Fruit fly (Drosophila melanogaster) whole organism, prepupa: ENCODE data around the gene CG44158.

ENCODE experiments used
- Blimp-1 ChIP-seq: fragments of 200-800 bp; sonication (Bioruptor generic); optimal IDR thresholded peaks from 3 replicates; lab custom pipeline; 2017; ENCODE audit warnings: missing biosample characterization, missing genetic modification characterization, mild to moderate bottlenecking, moderate library complexity, missing genetic modification reagents
- CG10631 ChIP-seq: fragments of 200-800 bp; sonication (Bioruptor generic); optimal IDR thresholded peaks from 2 replicates; lab custom pipeline; 2016; ENCODE audit warnings: missing biosample characterization, missing genetic modification characterization
- CG10669 ChIP-seq: fragments of 200-800 bp; sonication (Bioruptor generic); optimal IDR thresholded peaks from 3 replicates; lab custom pipeline; 2018; ENCODE audit warnings: missing biosample characterization, mild to moderate bottlenecking, missing genetic modification characterization, moderate library complexity
- CG11294 ChIP-seq: fragments of 200-800 bp; sonication (Bioruptor generic); IDR thresholded peaks from 2 replicates; pipeline ENCODE4 v1.3.6; 2022; ENCODE audit warnings: missing biosample characterization, missing genetic modification characterization
- CG11762 ChIP-seq: fragments of 200-800 bp; sonication (Bioruptor generic); optimal IDR thresholded peaks from 3 replicates; lab custom pipeline; 2016; ENCODE audit warnings: missing biosample characterization, missing genetic modification characterization; ENCODE audit not compliant: insufficient read depth
- CG11902 ChIP-seq: fragments of 200-800 bp; sonication (Bioruptor generic); optimal IDR thresholded peaks from 3 replicates; lab custom pipeline; 2016; ENCODE audit warnings: missing biosample characterization, missing genetic modification characterization
- CG15336 ChIP-seq: fragments of 200-800 bp; sonication (Bioruptor generic); IDR thresholded peaks from 2 replicates; pipeline ENCODE4 v1.3.6; 2022; ENCODE audit warnings: missing biosample characterization, missing genetic modification characterization
- CG1621 ChIP-seq: fragments of 200-800 bp; sonication (Bioruptor generic); optimal IDR thresholded peaks from 3 replicates; lab custom pipeline; 2018; ENCODE audit warnings: missing biosample characterization, mild to moderate bottlenecking, missing genetic modification characterization
- CG31627 ChIP-seq: fragments of 200-800 bp; sonication (Bioruptor generic); optimal IDR thresholded peaks from 3 replicates; lab custom pipeline; 2016; ENCODE audit warnings: missing biosample characterization, missing genetic modification characterization
- CG32006 ChIP-seq: fragments of 200-800 bp; sonication (Bioruptor generic); optimal IDR thresholded peaks from 3 replicates; lab custom pipeline; 2017; ENCODE audit warnings: missing biosample characterization, mild to moderate bottlenecking, missing genetic modification characterization
- CG34406 ChIP-seq: fragments of 200-800 bp; sonication (Bioruptor generic); optimal IDR thresholded peaks from 3 replicates; lab custom pipeline; 2016; ENCODE audit warnings: missing biosample characterization, missing genetic modification characterization
- CG3919 ChIP-seq: fragments of 200-800 bp; sonication (Bioruptor generic); optimal IDR thresholded peaks from 3 replicates; lab custom pipeline; 2016; ENCODE audit warnings: missing biosample characterization, missing genetic modification characterization
- CG6163 ChIP-seq: fragments of 200-800 bp; sonication (Bioruptor generic); IDR thresholded peaks from 3 replicates; pipeline ENCODE4 v1.3.6; 2022; ENCODE audit warnings: missing biosample characterization, missing genetic modification characterization
- CG6276 ChIP-seq: fragments of 200-800 bp; sonication (Bioruptor generic); optimal IDR thresholded peaks from 2 replicates; lab custom pipeline; 2017; ENCODE audit warnings: missing biosample characterization, mild to moderate bottlenecking, missing genetic modification characterization
- CG6808 ChIP-seq: fragments of 200-800 bp; sonication (Bioruptor generic); optimal IDR thresholded peaks from 3 replicates; lab custom pipeline; 2017; ENCODE audit warnings: missing biosample characterization, missing genetic modification characterization, mild to moderate bottlenecking, moderate library complexity, missing genetic modification reagents
- CG6854 ChIP-seq: fragments of 200-800 bp; sonication (Bioruptor generic); optimal IDR thresholded peaks from 2 replicates; lab custom pipeline; 2017; ENCODE audit warnings: missing biosample characterization, mild to moderate bottlenecking, missing genetic modification characterization
- CG7368 ChIP-seq: fragments of 200-800 bp; sonication (Bioruptor generic); optimal IDR thresholded peaks from 3 replicates; lab custom pipeline; 2016; ENCODE audit warnings: missing biosample characterization, missing genetic modification characterization
- CG8119 ChIP-seq: fragments of 200-800 bp; sonication (Bioruptor generic); IDR thresholded peaks from 3 replicates; pipeline ENCODE4 v1.3.6; 2022; ENCODE audit warnings: missing biosample characterization, missing genetic modification characterization
- CG8632 ChIP-seq: fragments of 200-800 bp; sonication (Bioruptor generic); optimal IDR thresholded peaks from 3 replicates; lab custom pipeline; 2016; ENCODE audit warnings: missing biosample characterization, missing genetic modification characterization
- CG9139 ChIP-seq: fragments of 200-800 bp; sonication (Bioruptor generic); optimal IDR thresholded peaks from 3 replicates; lab custom pipeline; 2017; ENCODE audit warnings: missing biosample characterization, mild to moderate bottlenecking, missing genetic modification characterization
- Eip78C ChIP-seq: fragments of 200-800 bp; sonication (Bioruptor generic); peaks from one replicate; lab custom pipeline; 2016; ENCODE audit warnings: missing biosample characterization, missing genetic modification characterization
- Ets21C ChIP-seq: fragments of 200-800 bp; sonication (Bioruptor generic); optimal IDR thresholded peaks from 3 replicates; lab custom pipeline; 2016; ENCODE audit warnings: missing biosample characterization, missing genetic modification characterization
- Ets96B ChIP-seq: fragments of 200-800 bp; optimal IDR thresholded peaks from 2 replicates; lab custom pipeline; 2019; ENCODE audit warnings: missing biosample characterization, mild to moderate bottlenecking, missing genetic modification characterization, moderate library complexity
- Hr38 ChIP-seq: sonication (Bioruptor generic); optimal IDR thresholded peaks from 2 replicates; lab custom pipeline; 2016; ENCODE audit warnings: missing biosample characterization, missing genetic modification characterization
- Hr39 ChIP-seq: fragments of 200-800 bp; sonication (Bioruptor generic); optimal IDR thresholded peaks from 2 replicates; lab custom pipeline; 2016; ENCODE audit warnings: missing biosample characterization, missing genetic modification characterization
- Hr4 ChIP-seq: fragments of 200-800 bp; sonication (Bioruptor generic); optimal IDR thresholded peaks from 3 replicates; lab custom pipeline; 2016; ENCODE audit warnings: missing biosample characterization, missing genetic modification characterization
- Lpt ChIP-seq: fragments of 200-800 bp; sonication (Bioruptor generic); optimal IDR thresholded peaks from 3 replicates; lab custom pipeline; 2016; ENCODE audit warnings: missing biosample characterization, missing genetic modification characterization
- OdsH ChIP-seq: fragments of 200-800 bp; sonication (Bioruptor generic); optimal IDR thresholded peaks from 3 replicates; lab custom pipeline; 2016; ENCODE audit warnings: missing biosample characterization, missing genetic modification characterization
- Smox ChIP-seq: fragments of 200-800 bp; sonication (Bioruptor generic); optimal IDR thresholded peaks from 3 replicates; lab custom pipeline; 2016; ENCODE audit warnings: missing biosample characterization, missing genetic modification characterization
- Sox102F ChIP-seq: fragments of 200-800 bp; sonication (Bioruptor generic); optimal IDR thresholded peaks from 2 replicates; lab custom pipeline; 2016; ENCODE audit warnings: missing biosample characterization, mild to moderate bottlenecking, missing genetic modification characterization
- Sox14 ChIP-seq: fragments of 200-800 bp; sonication (Bioruptor generic); optimal IDR thresholded peaks from 3 replicates; lab custom pipeline; 2016; ENCODE audit warnings: missing biosample characterization, missing genetic modification characterization
- Sox15 ChIP-seq: fragments of 200-800 bp; sonication (Bioruptor generic); optimal IDR thresholded peaks from 3 replicates; lab custom pipeline; 2016; ENCODE audit warnings: missing biosample characterization, missing genetic modification characterization
- achi ChIP-seq: fragments of 200-800 bp; sonication (Bioruptor generic); optimal IDR thresholded peaks from 3 replicates; lab custom pipeline; 2016; ENCODE audit warnings: missing biosample characterization, missing genetic modification characterization
- cyc ChIP-seq: fragments of 200-800 bp; sonication (Bioruptor generic); optimal IDR thresholded peaks from 3 replicates; lab custom pipeline; 2016; ENCODE audit warnings: missing biosample characterization, missing genetic modification characterization
- dac ChIP-seq: fragments of 200-800 bp; sonication (Bioruptor generic); optimal IDR thresholded peaks from 2 replicates; lab custom pipeline; 2017; ENCODE audit warnings: missing biosample characterization, mild to moderate bottlenecking, missing genetic modification characterization
- dsx ChIP-seq: fragments of 200-800 bp; optimal IDR thresholded peaks from 3 replicates; lab custom pipeline; 2019; ENCODE audit warnings: missing biosample characterization, mild to moderate bottlenecking, missing genetic modification characterization, moderate library complexity; ENCODE audit not compliant: poor library complexity, severe bottlenecking
- eg ChIP-seq: fragments of 200-800 bp; sonication (Bioruptor generic); IDR thresholded peaks from 3 replicates; pipeline ENCODE4 v1.3.6; 2022; ENCODE audit warnings: missing biosample characterization, missing genetic modification characterization
- lz ChIP-seq: fragments of 200-800 bp; sonication (Bioruptor generic); optimal IDR thresholded peaks from 3 replicates; lab custom pipeline; 2016; ENCODE audit warnings: missing biosample characterization, missing genetic modification characterization
- net ChIP-seq: fragments of 200-800 bp; sonication (Bioruptor generic); optimal IDR thresholded peaks from 3 replicates; lab custom pipeline; 2016; ENCODE audit warnings: missing biosample characterization, missing genetic modification characterization
- pdm3 ChIP-seq: fragments of 200-800 bp; sonication (Bioruptor generic); optimal IDR thresholded peaks from 3 replicates; lab custom pipeline; 2016; ENCODE audit warnings: missing biosample characterization, missing genetic modification characterization
- salr ChIP-seq, 2 experiments: fragments of 200-800 bp; sonication (Bioruptor generic); optimal IDR thresholded peaks; 3 replicates each; lab custom pipeline; 2016 to 2018; ENCODE audit warnings: missing biosample characterization in 2 of 2, missing genetic modification characterization in 2 of 2, mild to moderate bottlenecking in 1 of 2
- spab ChIP-seq: fragments of 200-800 bp; sonication (Bioruptor generic); optimal IDR thresholded peaks from 2 replicates; lab custom pipeline; 2017; ENCODE audit warnings: missing biosample characterization, mild to moderate bottlenecking, missing genetic modification characterization, missing genetic modification reagents
- ss ChIP-seq, 2 experiments: fragments of 200-800 bp; sonication (Bioruptor generic); optimal IDR thresholded peaks; 2 replicates in 1 of 2; 3 replicates in 1 of 2; lab custom pipeline; 2017 to 2018; ENCODE audit warnings: mild to moderate bottlenecking in 2 of 2, missing biosample characterization in 2 of 2, missing genetic modification characterization in 2 of 2, moderate library complexity in 1 of 2
- vri ChIP-seq: fragments of 200-800 bp; sonication (Bioruptor generic); optimal IDR thresholded peaks from 3 replicates; lab custom pipeline; 2016; ENCODE audit warnings: missing biosample characterization, mild to moderate bottlenecking, missing genetic modification characterization

Gene CG44158

dm6 chr3R:18242089-18242955 is 33.7 kb downstream of the CG44158 start, which contains the start of the genes CG7156 and 14-3-3epsilon (continued):
- TF ChIP-seq CG34406 (no peak), Eip78C (GFP tag; lab: Kevin White, UChicago) (peak; percentile 77), CG10631 (GFP tag; lab: Kevin White, UChicago) (peak; percentile 5), net (GFP tag; lab: Kevin White, UChicago) (no peak), CG3919 (peak; percentile 32), CG7368 (no peak), ss (GFP tag; optimal IDR thresholded peaks at IDR 0.05; lab: Kevin White, UChicago) (peak; percentile 42 to 52), CG6854 (GFP tag; lab: Kevin White, UChicago) (peak; percentile 65), dsx (GFP tag; lab: Kevin White, UChicago) (no peak)
- TF ChIP-seq, all 60 proteins: peak for 25

DNA sequence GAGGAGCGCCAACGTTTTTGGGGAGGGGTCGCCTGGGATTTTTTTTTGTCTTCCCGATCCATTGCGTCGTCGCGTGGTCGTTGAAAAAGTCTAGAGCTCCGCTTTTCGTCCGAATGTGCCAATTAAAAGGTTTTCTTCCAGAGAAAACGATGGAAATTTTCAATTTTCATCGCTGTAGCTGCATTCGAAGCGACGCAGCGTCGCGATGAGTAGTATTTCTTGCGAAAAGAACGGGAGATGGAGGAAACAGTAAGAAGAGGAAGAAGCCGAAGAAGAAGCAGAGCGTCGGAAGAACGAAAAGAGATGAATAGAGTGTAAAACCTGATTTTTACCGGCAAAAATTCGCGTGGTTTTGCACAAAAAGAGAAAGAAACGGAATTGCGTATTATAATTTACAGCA is 34.4 kb downstream of the CG44158 start:
- TF ChIP-seq CG6163 = peak; percentile 15; the same call in 1 of the 3 replicates
- TF ChIP-seq Eip78C (GFP tag; lab: Kevin White, UChicago) = peak; percentile 2
- TF ChIP-seq CG32006 (GFP tag; lab: Kevin White, UChicago) = no peak
- TF ChIP-seq CG9139 (GFP tag; lab: Kevin White, UChicago) = no peak
- no peak for TF ChIP-seq pdm3 (GFP tag; lab: Kevin White, UChicago)
- no peak for TF ChIP-seq Smox
- TF ChIP-seq eg (GFP tag; lab: Robert Waterston, UW) = 0 out of 3 replicates have a peak, but pooled peaks have one; percentile 5

DNA sequence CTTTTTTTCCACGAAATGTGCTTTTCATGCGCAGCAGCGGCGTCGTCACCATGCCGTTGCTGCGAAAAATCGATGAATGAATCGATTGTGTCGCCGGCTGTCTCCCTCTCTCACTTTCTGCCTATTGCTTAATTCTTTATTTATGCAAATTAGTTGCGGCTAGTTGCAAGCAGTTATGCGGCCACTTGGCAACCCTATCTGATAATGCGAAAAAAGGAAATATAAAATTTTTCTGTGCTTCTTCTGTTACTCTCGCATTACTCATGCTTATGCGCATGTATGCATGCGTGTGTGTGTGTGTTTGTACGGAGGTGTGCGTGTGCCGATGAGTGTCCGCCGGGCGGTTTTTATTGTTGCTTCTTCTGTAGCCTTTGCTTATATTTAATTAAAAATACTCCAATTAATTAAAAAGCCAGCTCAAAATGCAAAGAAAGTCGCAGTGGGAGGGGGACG is 35.2 kb downstream of the CG44158 start:
- TF ChIP-seq CG31627 (GFP tag; lab: Kevin White, UChicago) (peak; percentile 47), dac (GFP tag; lab: Kevin White, UChicago) (peak; percentile 11), spab (GFP tag; lab: Kevin White, UChicago) (no peak), CG11762 (GFP tag; lab: Kevin White, UChicago) (no peak), CG6808 (GFP tag; lab: Kevin White, UChicago) (no peak), CG11902 (GFP tag; lab: Kevin White, UChicago) (peak; percentile 4), Sox15 (peak; percentile 30), lz (peak; percentile 49), CG7368 (peak; percentile 31), Smox (no peak), Blimp-1 (GFP tag; lab: Kevin White, UChicago) (no peak), Eip78C (GFP tag; lab: Kevin White, UChicago) (peak; percentile 54), ss (GFP tag; optimal IDR thresholded peaks at IDR 0.05; lab: Kevin White, UChicago) (no peak), CG8119 (GFP tag; lab: Robert Waterston, UW) (no peak; the same call in 1 of the 3 replicates), Sox14 (GFP tag; lab: Kevin White, UChicago) (no peak), eg (GFP tag; lab: Robert Waterston, UW) (peak; percentile 47; the same call in 1 of the 3 replicates), Ets21C (GFP tag; lab: Kevin White, UChicago) (no peak), CG11294 (GFP tag; lab: Robert Waterston, UW) (no peak), CG10631 (GFP tag; lab: Kevin White, UChicago) (peak; percentile 18), OdsH (GFP tag; lab: Kevin White, UChicago) (peak; percentile 41), Hr39 (GFP tag; lab: Kevin White, UChicago) (peak; percentile 39), CG1621 (tag; lab: Kevin White, UChicago) (no peak), pdm3 (GFP tag; lab: Kevin White, UChicago) (peak; percentile 40), salr (GFP tag; optimal IDR thresholded peaks at IDR 0.05; lab: Kevin White, UChicago) (no peak), Sox102F (GFP tag; lab: Kevin White, UChicago) (peak; percentile 29), CG15336 (peak; percentile 28; the same call in 1 of the 2 replicates), achi (GFP tag; lab: Kevin White, UChicago) (peak; percentile 56), CG8632 (GFP tag; lab: Kevin White, UChicago) (peak; percentile 32), vri (peak; percentile 16), CG6276 (GFP tag; lab: Kevin White, UChicago) (peak; percentile 15), dsx (GFP tag; lab: Kevin White, UChicago) (no peak), Hr38 (GFP tag; lab: Kevin White, UChicago) (no peak), Hr4 (GFP tag; lab: Kevin White, UChicago) (peak; percentile 30), Lpt (GFP tag; lab: Kevin White, UChicago) (no peak), Ets96B (tag; lab: Kevin White, UChicago) (peak; percentile 10), cyc (GFP tag; lab: Kevin White, UChicago) (no peak), CG32006 (GFP tag; lab: Kevin White, UChicago) (no peak), CG6854 (GFP tag; lab: Kevin White, UChicago) (no peak), CG10669 (peak; percentile 31)
